Fruit fly (Drosophila melanogaster) whole organism, adult: ENCODE data around the gene zetaCOP.
A peak's percentile ranks its signal among the peaks of the same experiment; 100 is the strongest.

Experiments used
- CG11617 ChIP-seq: fragments of 200-800 bp; sonication (Bioruptor generic); optimal IDR thresholded peaks from 2 replicates; lab custom pipeline; 2017; ENCODE audit warnings: mild to moderate bottlenecking, missing biosample characterization, missing genetic modification reagents, missing genetic modification characterization
- CG12768 ChIP-seq: fragments of 200-800 bp; sonication (Bioruptor generic); optimal IDR thresholded peaks from 2 replicates; lab custom pipeline; 2017; ENCODE audit warnings: missing biosample characterization, missing genetic modification characterization, mild to moderate bottlenecking, moderate library complexity, missing genetic modification reagents
- CG14711 ChIP-seq: fragments of 200-800 bp; sonication (Bioruptor generic); optimal IDR thresholded peaks from 2 replicates; lab custom pipeline; 2018; ENCODE audit warnings: missing biosample characterization, mild to moderate bottlenecking, missing genetic modification characterization, moderate library complexity
- CG1620 ChIP-seq: fragments of 200-800 bp; sonication (Bioruptor generic); optimal IDR thresholded peaks from 2 replicates; lab custom pipeline; 2016; ENCODE audit warnings: missing biosample characterization, missing genetic modification characterization
- CG33017 ChIP-seq: fragments of 200-800 bp; sonication (Bioruptor generic); optimal IDR thresholded peaks from 2 replicates; lab custom pipeline; 2018; ENCODE audit warnings: missing biosample characterization, mild to moderate bottlenecking, missing genetic modification characterization, moderate library complexity
- CG5204 ChIP-seq: fragments of 200-800 bp; sonication (Bioruptor generic); optimal IDR thresholded peaks from 2 replicates; lab custom pipeline; 2016; ENCODE audit warnings: missing biosample characterization, missing genetic modification characterization
- CG7045 ChIP-seq: fragments of 200-800 bp; sonication (Bioruptor generic); optimal IDR thresholded peaks from 2 replicates; lab custom pipeline; 2017; ENCODE audit warnings: missing biosample characterization, mild to moderate bottlenecking, missing genetic modification characterization
- CG7101 ChIP-seq: fragments of 200-800 bp; sonication (Bioruptor generic); optimal IDR thresholded peaks from 2 replicates; lab custom pipeline; 2018; ENCODE audit warnings: missing biosample characterization, mild to moderate bottlenecking, missing genetic modification characterization, moderate library complexity
- Clk ChIP-seq: fragments of 200-800 bp; sonication (Bioruptor generic); optimal IDR thresholded peaks from 2 replicates; lab custom pipeline; 2017; ENCODE audit warnings: missing biosample characterization, missing genetic modification characterization
- Crg-1 ChIP-seq: fragments of 200-800 bp; sonication (Bioruptor generic); optimal IDR thresholded peaks from 2 replicates; lab custom pipeline; 2016; ENCODE audit warnings: missing biosample characterization, missing genetic modification characterization
- Hr96 ChIP-seq: fragments of 200-800 bp; sonication (Bioruptor generic); optimal IDR thresholded peaks from 2 replicates; lab custom pipeline; 2016; ENCODE audit warnings: missing biosample characterization, missing genetic modification characterization
- Mnt ChIP-seq: fragments of 200-800 bp; sonication (Bioruptor generic); optimal IDR thresholded peaks from 2 replicates; lab custom pipeline; 2016; ENCODE audit warnings: missing biosample characterization, mild to moderate bottlenecking, missing genetic modification characterization
- bab1 ChIP-seq: fragments of 200-800 bp; sonication (Bioruptor generic); optimal IDR thresholded peaks from 3 replicates; lab custom pipeline; 2019; ENCODE audit warnings: missing biosample characterization, mild to moderate bottlenecking, missing genetic modification characterization, moderate library complexity
- cic ChIP-seq: fragments of 200-800 bp; sonication (Bioruptor generic); optimal IDR thresholded peaks from 2 replicates; lab custom pipeline; 2017; ENCODE audit warnings: missing biosample characterization, mild to moderate bottlenecking, missing genetic modification characterization, moderate library complexity
- cnc ChIP-seq, 2 experiments: fragments of >200 bp; optimal IDR thresholded peaks; 2 replicates each; lab custom pipeline; 2017
- kay ChIP-seq: fragments of 200-800 bp; sonication (Bioruptor generic); peaks from one replicate; lab custom pipeline; 2016; ENCODE audit warnings: missing biosample characterization, missing genetic modification characterization, borderline replicate concordance
- ovo ChIP-seq: fragments of 200-800 bp; sonication (Bioruptor generic); optimal IDR thresholded peaks from 2 replicates; lab custom pipeline; 2016; ENCODE audit warnings: missing biosample characterization, missing genetic modification characterization
- pad ChIP-seq: fragments of 200-800 bp; sonication (Bioruptor generic); optimal IDR thresholded peaks from 3 replicates; lab custom pipeline; 2017; ENCODE audit warnings: missing biosample characterization, missing genetic modification characterization, mild to moderate bottlenecking, moderate library complexity, missing genetic modification reagents
- tj ChIP-seq: fragments of 200-800 bp; sonication (Bioruptor generic); optimal IDR thresholded peaks from 3 replicates; lab custom pipeline; 2017; ENCODE audit warnings: missing biosample characterization, mild to moderate bottlenecking, missing genetic modification characterization, moderate library complexity
- toe ChIP-seq: fragments of 200-800 bp; sonication (Bioruptor generic); optimal IDR thresholded peaks from 2 replicates; lab custom pipeline; 2016; ENCODE audit warnings: missing biosample characterization, missing genetic modification characterization

The zetaCOP gene

dm6 chr3L:16710258-16711020, 37.1 kb upstream of the zetaCOP start:
- TF ChIP-seq Clk (GFP tag; lab: Kevin White, UChicago) = no peak
- peak; percentile 28 for TF ChIP-seq CG7045 (GFP tag; lab: Kevin White, UChicago)
- peak; percentile 2 for TF ChIP-seq CG12768 (GFP tag; lab: Kevin White, UChicago)
- TF ChIP-seq pad = peak; percentile 79
- peak; percentile 54 for TF ChIP-seq ovo
- TF ChIP-seq bab1 = peak; percentile 59
- peak; percentile 84 for TF ChIP-seq tj (GFP tag; lab: Kevin White, UChicago)
- TF ChIP-seq CG5204 (GFP tag; lab: Kevin White, UChicago) = no peak
- peak; percentile 39 for TF ChIP-seq CG33017 (tag; lab: Kevin White, UChicago)
- peak; percentile 74 for TF ChIP-seq CG14711
- no peak for TF ChIP-seq cic (GFP tag; lab: Kevin White, UChicago)
- peak; percentile 65 for TF ChIP-seq CG7101 (tag; lab: Kevin White, UChicago)
- no peak for TF ChIP-seq toe (GFP tag; lab: Kevin White, UChicago)
- no peak for TF ChIP-seq Crg-1 (GFP tag; lab: Kevin White, UChicago)
- no peak for TF ChIP-seq Mnt
- no peak for TF ChIP-seq Hr96
- TF ChIP-seq cnc (optimal IDR thresholded peaks at IDR 0.05; lab: Kevin White, UChicago) = no peak
- no peak for TF ChIP-seq kay (GFP tag; lab: Kevin White, UChicago)
- no peak for TF ChIP-seq CG1620 (GFP tag; lab: Kevin White, UChicago)
- TF ChIP-seq CG11617 (GFP tag; lab: Kevin White, UChicago) = peak; percentile 49

dm6 chr3L:16709673-16710257, 36.4 kb upstream of the zetaCOP start:
- TF ChIP-seq CG12768 (GFP tag; lab: Kevin White, UChicago) (no peak), kay (GFP tag; lab: Kevin White, UChicago) (peak; percentile 92), tj (GFP tag; lab: Kevin White, UChicago) (no peak), CG7101 (tag; lab: Kevin White, UChicago) (no peak), pad (no peak), cic (GFP tag; lab: Kevin White, UChicago) (no peak), Clk (GFP tag; lab: Kevin White, UChicago) (no peak), CG1620 (GFP tag; lab: Kevin White, UChicago) (no peak), CG14711 (peak; percentile 5), bab1 (no peak), cnc (optimal IDR thresholded peaks at IDR 0.05; lab: Kevin White, UChicago) (no peak), Crg-1 (GFP tag; lab: Kevin White, UChicago) (no peak), toe (GFP tag; lab: Kevin White, UChicago) (no peak), ovo (no peak), CG7045 (GFP tag; lab: Kevin White, UChicago) (no peak), Hr96 (no peak), Mnt (no peak)

- TF ChIP-seq Hr96 = no peak
- TF ChIP-seq cic (GFP tag; lab: Kevin White, UChicago) = peak; percentile 9
Measured at dm6 chr3L:16708738-16709350, 35.5 kb upstream of the zetaCOP start.

- TF ChIP-seq CG14711 (no peak), kay (GFP tag; lab: Kevin White, UChicago) (no peak)
Measured at dm6 chr3L:16705630-16706029, 32.3 kb upstream of the zetaCOP start.

- TF ChIP-seq CG5204 (GFP tag; lab: Kevin White, UChicago) = no peak
- peak; percentile 84 for TF ChIP-seq kay (GFP tag; lab: Kevin White, UChicago)
Measured at dm6 chr3L:16704673-16705072, 31.3 kb upstream of the zetaCOP start, which contains the start of gene CG9692. CG9692 (plus strand) TSS chr3L:16704973.

- no peak for TF ChIP-seq pad
- peak; percentile 6 for TF ChIP-seq tj (GFP tag; lab: Kevin White, UChicago)
Measured at dm6 chr3L:16704251-16704650, 30.9 kb upstream of the zetaCOP start.

- TF ChIP-seq kay (GFP tag; lab: Kevin White, UChicago) = no peak
- TF ChIP-seq tj (GFP tag; lab: Kevin White, UChicago) = no peak
- TF ChIP-seq CG1620 (GFP tag; lab: Kevin White, UChicago) = no peak
- no peak for TF ChIP-seq CG7101 (tag; lab: Kevin White, UChicago)
- TF ChIP-seq Hr96 = no peak
Measured at dm6 chr3L:16702866-16703265, 29.5 kb upstream of the zetaCOP start.
